Fruit fly (Drosophila melanogaster) whole organism, larva: ENCODE measurements around the gene Cp7Fc.

Experiments used
- noc ChIP-seq: fragments of 200-800 bp; sonication (Bioruptor generic); optimal IDR thresholded peaks from 3 replicates; lab custom pipeline; 2019; ENCODE audit warnings: missing biosample characterization, mild to moderate bottlenecking, missing genetic modification characterization, moderate library complexity

Cp7Fc gene

DNA sequence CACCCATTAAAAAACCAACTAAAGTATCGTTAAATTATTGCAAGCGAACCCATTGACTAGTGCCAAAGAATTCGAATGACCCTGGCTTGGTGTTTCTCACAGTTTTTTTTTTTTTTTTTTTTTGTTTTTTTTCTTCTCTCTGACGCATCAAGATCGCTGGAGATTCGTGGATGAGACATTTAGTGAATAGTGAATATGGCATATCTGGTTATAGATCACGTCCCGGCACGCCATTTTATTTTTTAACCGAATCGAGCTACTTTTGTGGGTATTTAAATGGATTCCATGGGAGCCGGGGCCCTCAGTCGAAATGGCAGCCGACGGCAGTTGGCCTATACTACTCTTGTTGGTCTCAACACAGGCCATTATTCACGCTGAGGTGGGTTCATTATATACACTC lies at the start of gene Cp7Fc:
Cp7Fc (plus strand) TSS at position 301 of the 400 bp plus-strand sequence.
- no peak for TF ChIP-seq noc (tag; lab: Kevin White, UChicago)

DNA sequence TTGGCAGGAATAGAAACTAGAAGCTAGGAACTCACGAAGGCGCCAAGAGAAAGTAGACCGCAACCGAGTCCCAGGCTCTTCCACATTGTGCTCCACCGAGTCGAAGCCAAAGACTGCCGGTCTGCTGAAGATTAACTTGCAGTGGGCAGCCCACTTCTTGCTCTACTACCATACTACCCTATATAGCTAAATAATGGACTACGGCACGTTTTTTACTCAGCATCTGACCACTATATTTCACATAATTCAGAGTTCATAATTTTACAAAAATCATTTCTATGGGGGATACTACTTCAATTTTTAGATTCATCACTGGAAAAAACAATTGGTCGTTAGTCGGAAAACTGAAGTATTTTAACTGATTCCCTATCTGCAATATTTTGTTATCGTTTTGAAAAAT lies 43.2 kb upstream of the Cp7Fc start, which contains the start of gene CG32712:
CG32712 (minus strand) TSS at position 101 of the 400 bp plus-strand sequence.
- TF ChIP-seq noc (tag; lab: Kevin White, UChicago), result no peak

DNA sequence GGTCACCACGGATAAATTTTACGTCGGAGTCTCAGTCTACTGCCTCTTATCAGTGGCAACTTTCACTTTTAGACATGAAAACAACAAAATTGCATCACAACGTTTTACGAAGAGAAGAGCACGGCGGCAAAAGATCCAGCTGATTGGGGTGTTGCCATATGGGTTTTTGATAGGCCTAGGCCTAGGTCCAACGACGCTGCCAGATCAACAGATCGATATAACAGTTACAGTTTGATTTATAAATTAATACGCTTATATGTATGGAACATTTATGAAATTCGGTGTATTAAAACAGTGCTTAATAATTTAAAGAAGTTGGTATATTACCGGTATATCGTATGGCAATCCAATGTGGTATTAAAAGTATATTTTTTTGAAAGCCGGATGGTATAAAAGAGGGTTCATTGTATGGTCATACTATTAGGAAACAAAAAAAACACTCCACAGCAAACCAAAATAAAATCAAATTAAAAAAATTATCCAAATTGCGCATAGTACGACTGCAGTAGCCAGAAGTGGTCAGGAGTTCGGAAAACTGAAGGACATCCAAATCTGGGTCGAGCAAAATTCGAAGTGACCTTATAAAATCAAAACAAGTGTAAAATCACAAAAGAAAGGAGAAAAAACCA lies 40.1 kb upstream of the Cp7Fc start, which contains the start of gene CG1440:
CG1440 (plus strand) TSS at position 402 of the 629 bp plus-strand sequence.
- no peak for TF ChIP-seq noc (tag; lab: Kevin White, UChicago)

DNA sequence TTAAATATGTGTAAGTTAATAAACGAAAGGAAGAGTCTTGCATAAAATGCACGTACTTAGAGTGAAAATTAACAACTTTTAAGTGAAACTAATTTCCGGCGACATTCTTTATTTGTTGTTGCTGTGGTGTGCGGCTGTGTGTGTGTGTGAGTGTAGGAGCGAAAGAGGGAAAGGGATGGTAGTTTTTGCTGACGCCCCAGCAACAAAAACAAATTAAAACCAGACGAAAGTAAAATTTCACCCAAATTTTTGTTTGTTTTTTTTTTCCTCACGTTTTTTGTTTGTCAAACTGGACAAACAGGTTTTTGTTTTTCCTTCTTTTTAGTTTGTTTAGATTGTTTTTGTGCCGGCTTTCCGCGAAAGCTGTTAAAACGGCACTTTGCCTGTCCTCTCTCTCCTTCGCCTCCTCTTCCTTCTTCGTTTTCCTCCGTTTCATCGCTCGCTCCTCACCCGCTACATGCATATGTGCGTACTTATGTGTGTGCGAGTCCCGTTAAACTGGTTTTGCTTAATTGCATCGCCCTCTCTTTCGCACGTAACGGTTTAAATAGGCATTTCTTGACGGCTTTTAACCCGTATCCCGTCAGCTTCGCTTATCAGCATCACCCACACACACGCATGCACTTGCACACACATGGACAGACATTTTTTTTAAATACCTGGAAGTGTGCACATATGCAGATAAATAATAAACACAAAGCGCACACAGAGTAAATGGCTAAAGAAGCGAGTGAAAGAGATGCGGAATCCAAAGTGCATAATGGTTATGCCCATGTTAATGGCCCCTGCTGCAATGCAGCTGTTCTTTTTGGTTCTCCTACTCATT lies 39.4 kb upstream of the Cp7Fc start, which contains the start of gene Miga:
Miga (minus strand) TSS at position 536 of the 826 bp plus-strand sequence.
- TF ChIP-seq noc (tag; lab: Kevin White, UChicago), result no peak

DNA sequence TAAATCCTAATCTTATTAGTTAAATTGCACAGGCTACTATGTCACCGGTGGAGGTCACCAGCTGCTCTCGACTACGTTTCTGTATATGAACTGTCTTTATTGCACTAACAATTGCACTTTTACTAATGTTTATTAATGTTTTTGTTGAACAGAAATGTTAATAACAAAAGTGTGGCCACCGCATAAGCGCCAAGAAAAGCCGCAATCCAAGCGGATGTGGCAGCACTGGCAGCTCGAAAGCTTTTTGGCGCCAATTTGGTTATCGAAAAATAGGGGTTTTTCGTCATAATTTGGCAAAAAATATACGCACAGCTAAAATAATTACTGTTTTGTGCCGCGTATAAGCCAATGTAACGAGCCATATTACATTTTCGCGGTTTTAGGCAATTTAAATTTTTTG lies 34.8 kb upstream of the Cp7Fc start, which contains the start of gene CG12123:
CG12123 (minus strand) TSS at position 188 of the 400 bp plus-strand sequence.
- no peak for TF ChIP-seq noc (tag; lab: Kevin White, UChicago)

DNA sequence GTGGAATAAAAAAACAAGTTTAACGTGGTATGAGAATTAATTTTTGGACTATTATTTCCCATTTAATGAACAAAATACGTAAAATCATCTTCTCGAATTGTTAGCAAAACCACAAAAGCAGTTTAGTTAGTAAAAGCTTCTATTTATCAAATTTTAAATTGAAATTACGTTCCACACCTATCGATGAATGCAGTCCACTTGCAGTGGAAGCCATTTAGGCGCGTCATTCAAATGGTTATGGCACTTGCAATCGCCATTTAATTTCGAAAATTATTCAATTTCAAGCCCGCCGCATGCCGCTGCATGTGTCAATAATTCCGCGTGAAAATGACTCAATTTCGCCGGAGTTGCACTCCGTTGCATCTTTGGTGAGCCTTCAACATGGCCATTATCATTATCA lies 34.0 kb upstream of the Cp7Fc start:
- no peak for TF ChIP-seq noc (tag; lab: Kevin White, UChicago)

DNA sequence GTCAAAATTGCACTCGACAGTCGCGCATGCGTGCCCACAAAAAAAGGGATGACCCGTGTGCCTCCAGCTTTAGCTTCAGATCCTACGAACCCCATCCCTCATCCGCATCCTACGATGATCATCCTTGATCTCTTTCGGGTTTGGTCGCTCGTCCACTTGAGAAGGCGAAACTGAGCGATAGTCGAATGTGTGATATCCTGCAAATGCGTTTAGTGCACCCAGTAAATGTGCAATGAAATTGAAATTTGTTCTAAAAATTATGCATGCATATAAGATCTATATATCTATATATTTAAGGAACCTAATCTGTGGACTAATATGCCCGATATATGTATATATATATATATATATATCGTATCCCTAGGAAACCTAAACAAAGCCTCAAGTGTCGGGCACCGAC lies 32.6 kb upstream of the Cp7Fc start:
- TF ChIP-seq noc (tag; lab: Kevin White, UChicago), result no peak

DNA sequence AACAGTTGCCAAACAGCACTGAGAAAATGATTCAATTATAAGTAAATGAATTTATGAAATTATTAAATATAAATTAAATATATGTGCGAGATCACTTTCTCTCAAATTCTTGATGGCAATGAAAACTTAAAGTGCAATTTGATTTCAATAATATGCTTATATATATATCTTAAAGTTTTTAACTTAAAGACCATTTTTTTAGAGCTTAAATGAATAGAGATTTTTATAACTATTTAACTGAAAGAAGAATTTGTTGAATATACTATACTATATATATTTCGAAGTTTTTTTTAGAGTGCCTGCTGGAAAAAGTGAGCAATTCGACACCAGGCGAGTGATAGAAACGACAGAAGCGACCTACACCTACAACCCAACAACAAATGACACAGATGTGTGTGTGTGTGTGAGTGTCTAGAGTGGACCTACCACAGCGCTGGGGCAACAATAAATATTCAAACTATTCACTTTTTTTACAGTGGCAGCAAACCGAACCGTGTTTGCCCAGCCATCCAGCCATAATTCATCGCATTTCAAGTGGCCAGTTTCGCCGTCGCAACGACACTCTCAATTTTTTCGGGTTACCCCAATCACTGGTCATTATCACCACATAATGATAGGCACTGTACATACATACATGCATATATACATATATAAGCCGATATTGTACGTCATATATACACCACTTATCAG lies 31.9 kb upstream of the Cp7Fc start:
- TF ChIP-seq noc (tag; lab: Kevin White, UChicago), result no peak

DNA sequence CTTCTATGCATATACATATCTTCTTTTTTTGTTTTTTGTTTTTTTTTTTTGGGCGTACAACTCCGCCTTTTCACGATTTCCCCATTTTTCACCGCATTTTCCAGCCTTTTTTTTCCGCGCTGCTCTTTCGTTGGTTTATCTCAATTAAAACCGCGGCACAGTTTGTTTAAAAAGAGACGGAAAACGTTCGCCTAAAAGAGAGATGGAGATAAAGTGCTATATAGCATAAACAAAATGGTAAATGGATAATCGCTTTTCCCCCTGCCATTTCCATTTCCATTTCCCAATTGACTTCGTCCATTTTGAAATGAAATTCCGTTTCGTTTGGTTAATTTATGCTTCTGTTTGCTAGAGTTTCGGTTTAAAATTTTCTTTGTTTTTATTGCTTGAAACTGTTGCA lies 29.8 kb upstream of the Cp7Fc start:
- no peak for TF ChIP-seq noc (tag; lab: Kevin White, UChicago)

DNA sequence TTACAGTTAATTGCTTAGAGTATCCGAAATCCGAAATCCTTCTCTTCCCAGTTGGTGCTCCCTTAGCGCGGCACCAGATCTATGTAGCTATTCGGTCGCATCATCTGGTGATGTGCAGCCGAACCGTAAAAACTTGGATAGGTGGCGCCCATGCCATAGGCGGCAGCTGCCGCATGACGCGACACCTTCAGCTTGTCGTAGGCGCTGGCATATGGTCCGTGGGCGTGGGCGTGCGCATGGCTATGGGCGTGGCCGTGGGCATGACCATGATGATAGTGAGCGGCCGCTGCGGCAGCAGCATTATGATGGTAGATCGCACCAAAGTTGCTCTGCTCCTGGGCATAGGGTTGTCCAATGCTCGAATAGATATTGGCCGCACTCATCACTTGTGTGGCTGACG lies 28.7 kb upstream of the Cp7Fc start:
- no peak for TF ChIP-seq noc (tag; lab: Kevin White, UChicago)

DNA sequence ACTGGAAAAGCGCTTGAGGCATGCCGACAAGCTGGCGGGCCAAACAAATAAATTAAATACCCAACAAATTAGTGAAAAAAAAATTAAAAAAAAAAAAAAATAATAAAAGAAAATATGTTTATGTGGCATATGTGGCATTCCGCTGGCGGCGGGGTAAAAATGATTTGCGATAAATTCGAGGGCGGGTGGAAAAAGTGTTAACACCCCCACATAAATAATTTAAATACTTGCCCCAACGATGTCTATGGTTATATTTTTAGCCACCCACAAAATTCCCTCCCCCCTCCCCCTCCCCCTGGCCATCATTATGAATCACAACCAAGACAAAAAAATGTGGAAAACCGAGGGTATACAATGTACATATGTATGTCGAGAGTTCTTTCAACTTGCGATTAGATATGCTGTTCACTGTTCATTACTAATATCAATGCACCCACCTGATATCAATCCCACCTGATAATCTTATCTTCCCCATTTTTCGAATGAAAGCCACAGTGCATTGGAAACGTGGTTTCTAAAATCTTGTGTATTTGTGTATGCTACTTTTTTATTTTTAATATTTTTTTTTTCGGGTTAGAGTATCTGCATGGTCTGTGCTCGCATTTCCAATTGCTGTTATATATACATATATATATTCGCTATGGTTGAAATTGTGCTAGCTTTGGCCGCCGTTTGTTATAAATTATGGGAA lies 26.6 kb upstream of the Cp7Fc start:
- peak; percentile 30 for TF ChIP-seq noc (tag; lab: Kevin White, UChicago)

DNA sequence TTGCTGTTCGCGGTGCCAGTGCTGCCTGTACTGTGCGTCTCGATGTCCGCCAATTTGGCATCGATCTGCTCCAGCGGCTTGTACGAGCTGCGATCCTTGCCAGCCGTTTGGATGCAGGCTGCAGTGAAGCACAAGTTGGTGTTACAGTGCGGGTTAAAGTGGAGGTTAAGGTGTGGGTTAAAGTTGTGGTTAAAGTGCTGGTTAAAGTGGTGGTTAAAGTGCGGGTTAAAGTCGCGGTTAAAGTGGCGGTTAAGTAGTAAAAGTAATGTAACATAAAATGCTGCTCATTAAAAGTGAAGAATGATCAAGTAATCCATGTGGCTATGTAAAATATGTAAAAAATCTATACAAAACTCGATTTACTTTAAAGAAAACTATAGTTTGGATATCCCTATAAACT lies 24.8 kb upstream of the Cp7Fc start:
- no peak for TF ChIP-seq noc (tag; lab: Kevin White, UChicago)

DNA sequence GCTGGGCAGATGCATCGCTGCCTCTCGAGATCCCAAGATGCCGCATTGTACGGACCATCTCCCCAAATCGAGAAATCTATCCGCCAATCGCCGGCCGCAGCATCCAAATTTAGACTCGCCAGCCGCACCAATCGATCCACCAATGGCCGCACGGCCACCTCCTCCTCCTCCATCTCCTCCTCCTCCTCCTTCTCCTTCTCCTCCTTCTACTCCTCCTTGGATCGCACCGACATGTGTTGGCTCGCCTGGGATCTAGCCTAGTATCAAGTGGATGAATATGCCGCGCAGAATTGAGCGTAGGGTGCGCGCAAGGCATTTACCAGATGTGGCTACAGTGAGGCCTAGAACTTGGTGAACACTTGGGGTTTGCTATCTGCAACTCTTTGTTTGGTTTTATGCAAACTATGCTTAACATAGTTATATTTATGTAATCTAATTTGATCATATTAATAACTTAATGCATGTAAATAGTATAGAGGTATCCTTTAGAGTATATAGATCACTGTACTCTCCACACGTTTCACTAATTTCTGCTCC lies 21.8 kb upstream of the Cp7Fc start, which contains the start of gene org-1:
org-1 (minus strand) TSS at position 51 of the 537 bp plus-strand sequence.
- TF ChIP-seq noc (tag; lab: Kevin White, UChicago), result peak; percentile 27

DNA sequence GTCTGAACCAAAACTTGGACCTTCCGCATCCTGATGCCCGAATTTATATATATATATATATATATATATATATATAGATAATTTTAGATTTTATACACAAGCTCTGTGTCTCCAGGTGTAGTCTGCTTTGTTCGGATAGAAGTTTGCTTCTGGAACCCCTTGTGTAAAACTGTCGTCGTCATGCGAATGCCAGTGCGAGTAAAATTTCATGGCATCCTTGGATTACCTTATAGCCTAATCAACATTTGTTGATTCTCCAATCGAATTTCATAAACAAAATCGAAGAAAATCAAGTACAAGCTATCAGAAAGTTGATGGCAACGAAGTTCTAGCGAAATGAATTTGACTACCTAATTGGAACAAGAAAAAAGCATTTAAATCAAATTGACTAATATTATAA lies 19.4 kb upstream of the Cp7Fc start, which contains the start of gene CG32713:
CG32713 (minus strand) TSS at position 101 of the 400 bp plus-strand sequence.
- no peak for TF ChIP-seq noc (tag; lab: Kevin White, UChicago)
